Fruit fly (Drosophila melanogaster) whole organism, embryonic: Measurements from ENCODE around the gene Polr1C.

Experiments
- Adf1 ChIP-seq: fragments of 200-800 bp; sonication (Bioruptor generic); IDR thresholded peaks from 2 replicates; pipeline ENCODE4 v1.3.6; 2022; ENCODE audit warnings: missing biosample characterization, missing genetic modification characterization
- Antp ChIP-seq: fragments of 200-800 bp; sonication (Bioruptor generic); optimal IDR thresholded peaks from 3 replicates; lab custom pipeline; 2016; ENCODE audit warnings: missing biosample characterization, missing genetic modification characterization
- Asciz ChIP-seq: fragments of 200-800 bp; sonication (Bioruptor generic); optimal IDR thresholded peaks from 2 replicates; lab custom pipeline; 2017; ENCODE audit warnings: missing biosample characterization, mild to moderate bottlenecking, missing genetic modification characterization, missing genetic modification reagents
- Atf-2 ChIP-seq: fragments of 200-800 bp; sonication (Bioruptor generic); optimal IDR thresholded peaks from 2 replicates; lab custom pipeline; 2016; ENCODE audit warnings: missing biosample characterization, missing genetic modification characterization
- Blimp-1 ChIP-seq: fragments of 200-800 bp; sonication (Bioruptor generic); optimal IDR thresholded peaks from 3 replicates; lab custom pipeline; 2018; ENCODE audit warnings: missing biosample characterization, missing genetic modification characterization, mild to moderate bottlenecking, moderate library complexity, missing genetic modification reagents
- CG10147 ChIP-seq: fragments of 200-800 bp; sonication (Bioruptor generic); optimal IDR thresholded peaks from 2 replicates; lab custom pipeline; 2019; ENCODE audit warnings: missing biosample characterization, mild to moderate bottlenecking, missing genetic modification characterization, moderate library complexity
- CG10267 ChIP-seq: fragments of 200-800 bp; sonication (Bioruptor generic); optimal IDR thresholded peaks from 2 replicates; lab custom pipeline; 2018; ENCODE audit warnings: missing biosample characterization, mild to moderate bottlenecking, missing genetic modification characterization, moderate library complexity
- CG15269 ChIP-seq: fragments of 200-800 bp; sonication (Bioruptor generic); optimal IDR thresholded peaks from 2 replicates; lab custom pipeline; 2018; ENCODE audit warnings: missing biosample characterization, mild to moderate bottlenecking, missing genetic modification characterization, moderate library complexity
- CG17912 ChIP-seq: fragments of 200-800 bp; sonication (Bioruptor generic); optimal IDR thresholded peaks from 2 replicates; lab custom pipeline; 2018; ENCODE audit warnings: missing biosample characterization, mild to moderate bottlenecking, missing genetic modification characterization
- CG1792 ChIP-seq: fragments of 200-800 bp; sonication (Bioruptor generic); optimal IDR thresholded peaks from 2 replicates; lab custom pipeline; 2016; ENCODE audit warnings: missing biosample characterization, missing genetic modification characterization
- CG18599 ChIP-seq: fragments of 200-800 bp; sonication (Bioruptor generic); optimal IDR thresholded peaks from 3 replicates; lab custom pipeline; 2017; ENCODE audit warnings: missing biosample characterization, missing genetic modification characterization, mild to moderate bottlenecking, moderate library complexity, missing genetic modification reagents
- CG2129 ChIP-seq: fragments of 200-800 bp; sonication (Bioruptor generic); IDR thresholded peaks from 2 replicates; pipeline ENCODE4 v1.3.6; 2022; ENCODE audit warnings: missing biosample characterization, missing genetic modification characterization; ENCODE audit not compliant: partially characterized antibody
- CG30020 ChIP-seq: fragments of 200-800 bp; optimal IDR thresholded peaks from 2 replicates; lab custom pipeline; 2019; ENCODE audit warnings: missing biosample characterization, mild to moderate bottlenecking, missing genetic modification characterization, moderate library complexity
- CG33213 ChIP-seq: fragments of 200-800 bp; sonication (Bioruptor generic); optimal IDR thresholded peaks from 3 replicates; lab custom pipeline; 2016; ENCODE audit warnings: missing biosample characterization, missing genetic modification characterization
- CG7372 ChIP-seq: fragments of 200-800 bp; sonication (Bioruptor generic); IDR thresholded peaks from 2 replicates; pipeline ENCODE4 v1.3.6; 2022; ENCODE audit warnings: missing biosample characterization, missing genetic modification characterization
- CG7928 ChIP-seq: fragments of 200-800 bp; sonication (Bioruptor generic); optimal IDR thresholded peaks from 2 replicates; lab custom pipeline; 2017; ENCODE audit warnings: missing biosample characterization, mild to moderate bottlenecking, missing genetic modification characterization
- CG7987 ChIP-seq: fragments of 200-800 bp; sonication (Bioruptor generic); optimal IDR thresholded peaks from 2 replicates; lab custom pipeline; 2018; ENCODE audit warnings: missing biosample characterization, mild to moderate bottlenecking, missing genetic modification characterization, moderate library complexity
- CG8765 ChIP-seq: fragments of 200-800 bp; sonication (Bioruptor generic); IDR thresholded peaks from 2 replicates; pipeline ENCODE4 v1.3.6; 2022; ENCODE audit warnings: missing biosample characterization, missing genetic modification characterization
- CG9797 ChIP-seq: fragments of 200-800 bp; sonication (Bioruptor generic); optimal IDR thresholded peaks from 3 replicates; lab custom pipeline; 2018; ENCODE audit warnings: missing biosample characterization, mild to moderate bottlenecking, missing genetic modification characterization
- CHES-1-like ChIP-seq: fragments of 200-800 bp; sonication (Bioruptor generic); optimal IDR thresholded peaks from 2 replicates; lab custom pipeline; 2016; ENCODE audit warnings: missing biosample characterization, missing genetic modification characterization
- Dip3 ChIP-seq: fragments of 200-800 bp; sonication (Bioruptor generic); optimal IDR thresholded peaks from 3 replicates; lab custom pipeline; 2016; ENCODE audit warnings: missing biosample characterization, missing genetic modification characterization
- Fer1 ChIP-seq: fragments of 200-800 bp; sonication (Bioruptor generic); optimal IDR thresholded peaks from 2 replicates; lab custom pipeline; 2017; ENCODE audit warnings: missing biosample characterization, mild to moderate bottlenecking, missing genetic modification characterization
- MBD-R2 ChIP-seq: fragments of 200-800 bp; sonication (Bioruptor generic); IDR thresholded peaks from 2 replicates; pipeline ENCODE4 v1.3.6; 2022; ENCODE audit warnings: missing biosample characterization, missing genetic modification characterization
- Mes4 ChIP-seq: fragments of 200-800 bp; sonication (Bioruptor generic); optimal IDR thresholded peaks from 2 replicates; lab custom pipeline; 2016; ENCODE audit warnings: missing biosample characterization, missing genetic modification characterization
- Rx ChIP-seq: fragments of 200-800 bp; sonication (Bioruptor generic); IDR thresholded peaks from 2 replicates; pipeline ENCODE4 v1.3.6; 2022; ENCODE audit warnings: missing biosample characterization, missing genetic modification characterization
- Sox100B ChIP-seq: fragments of 200-800 bp; sonication (Bioruptor generic); optimal IDR thresholded peaks from 3 replicates; lab custom pipeline; 2018; ENCODE audit warnings: missing biosample characterization, mild to moderate bottlenecking, missing genetic modification characterization
- Sry-β ChIP-seq: fragments of 200-800 bp; sonication (Bioruptor generic); optimal IDR thresholded peaks from 2 replicates; lab custom pipeline; 2018; ENCODE audit warnings: missing biosample characterization, mild to moderate bottlenecking, missing genetic modification characterization, moderate library complexity
- Usf ChIP-seq: fragments of 200-800 bp; sonication (Bioruptor generic); optimal IDR thresholded peaks from 2 replicates; lab custom pipeline; 2017; ENCODE audit warnings: missing genotype, missing biosample characterization, missing genetic modification characterization
- al ChIP-seq: fragments of 200-800 bp; sonication (Bioruptor generic); IDR thresholded peaks from 2 replicates; pipeline ENCODE4 v1.3.6; 2022; ENCODE audit warnings: missing biosample characterization, missing genetic modification characterization
- amos ChIP-seq: fragments of 200-800 bp; sonication (Bioruptor generic); IDR thresholded peaks from 2 replicates; pipeline ENCODE4 v1.3.6; 2022; ENCODE audit warnings: missing biosample characterization, missing genetic modification characterization; ENCODE audit not compliant: partially characterized antibody
- bbx ChIP-seq: fragments of 200-800 bp; sonication (Bioruptor generic); IDR thresholded peaks from 2 replicates; pipeline ENCODE4 v1.3.6; 2022; ENCODE audit warnings: missing biosample characterization, missing genetic modification characterization; ENCODE audit not compliant: partially characterized antibody
- dpn ChIP-seq, 2 experiments: fragments of 200-800 bp; sonication (Bioruptor generic); optimal IDR thresholded peaks; 3 replicates each; lab custom pipeline; 2016; ENCODE audit warnings: missing biosample characterization in 2 of 2, missing genetic modification characterization in 2 of 2
- dysf ChIP-seq: fragments of 200-800 bp; sonication (Bioruptor generic); IDR thresholded peaks from 3 replicates; pipeline ENCODE4 v1.3.6; 2022; ENCODE audit warnings: missing biosample characterization, missing genetic modification characterization
- gfzf ChIP-seq: fragments of 200-800 bp; sonication (Bioruptor generic); optimal IDR thresholded peaks from 2 replicates; lab custom pipeline; 2016; ENCODE audit warnings: missing biosample characterization, mild to moderate bottlenecking, missing genetic modification characterization, moderate library complexity
- gro ChIP-seq: fragments of 200-800 bp; sonication (Bioruptor generic); optimal IDR thresholded peaks from 2 replicates; lab custom pipeline; 2016; ENCODE audit warnings: missing biosample characterization, missing genetic modification characterization
- hb ChIP-seq: fragments of 200-800 bp; sonication (Bioruptor generic); IDR thresholded peaks from 3 replicates; pipeline ENCODE4 v1.3.6; 2022; ENCODE audit warnings: missing biosample characterization, missing genetic modification characterization; ENCODE audit not compliant: partially characterized antibody
- inv ChIP-seq: fragments of 200-800 bp; sonication (Bioruptor generic); IDR thresholded peaks from 2 replicates; pipeline ENCODE4 v1.3.6; 2022; ENCODE audit warnings: missing biosample characterization, missing genetic modification characterization; ENCODE audit not compliant: partially characterized antibody
- lab ChIP-seq: fragments of 200-800 bp; sonication (Bioruptor generic); optimal IDR thresholded peaks from 3 replicates; lab custom pipeline; 2017; ENCODE audit warnings: missing biosample characterization, missing genetic modification characterization, mild to moderate bottlenecking, moderate library complexity, missing genetic modification reagents
- mld ChIP-seq: fragments of 200-800 bp; sonication (Bioruptor generic); IDR thresholded peaks from 3 replicates; pipeline ENCODE4 v1.3.6; 2022; ENCODE audit warnings: missing biosample characterization, missing genetic modification characterization; ENCODE audit not compliant: partially characterized antibody
- nmo ChIP-seq: fragments of 200-800 bp; sonication (Bioruptor generic); optimal IDR thresholded peaks from 2 replicates; lab custom pipeline; 2018; ENCODE audit warnings: missing biosample characterization, mild to moderate bottlenecking, missing genetic modification characterization, moderate library complexity
- pho ChIP-seq: fragments of 200-800 bp; sonication (Bioruptor generic); optimal IDR thresholded peaks from 2 replicates; lab custom pipeline; 2016; ENCODE audit warnings: missing biosample characterization, missing genetic modification characterization
- pzg ChIP-seq: fragments of 200-800 bp; sonication (Bioruptor generic); optimal IDR thresholded peaks from 3 replicates; lab custom pipeline; 2018; ENCODE audit warnings: missing biosample characterization, mild to moderate bottlenecking, missing genetic modification characterization, moderate library complexity
- sim ChIP-seq: fragments of 200-800 bp; sonication (Bioruptor generic); IDR thresholded peaks from 2 replicates; pipeline ENCODE4 v1.3.6; 2022; ENCODE audit warnings: missing biosample characterization, missing genetic modification characterization
- slbo ChIP-seq: fragments of 200-800 bp; sonication (Bioruptor generic); IDR thresholded peaks from 2 replicates; pipeline ENCODE4 v1.3.6; 2022; ENCODE audit warnings: missing biosample characterization, missing genetic modification characterization
- toy ChIP-seq: fragments of 200-800 bp; sonication (Bioruptor generic); IDR thresholded peaks from 2 replicates; pipeline ENCODE4 v1.3.6; 2022; ENCODE audit warnings: missing biosample characterization, missing genetic modification characterization
- trem ChIP-seq: fragments of 200-800 bp; optimal IDR thresholded peaks from 3 replicates; lab custom pipeline; 2019; ENCODE audit warnings: missing biosample characterization, mild to moderate bottlenecking, missing genetic modification characterization, moderate library complexity
- yki ChIP-seq: fragments of >200 bp; optimal IDR thresholded peaks from 3 replicates; lab custom pipeline; 2018
- zen ChIP-seq: fragments of 200-800 bp; sonication (Bioruptor generic); optimal IDR thresholded peaks from 3 replicates; lab custom pipeline; 2018; ENCODE audit warnings: missing biosample characterization, mild to moderate bottlenecking, missing genetic modification characterization, moderate library complexity

Polr1C gene

dm6 chr2L:5009306-5010030 is 40.7 kb downstream of the Polr1C start, which contains the start of gene Rtnl1 (continued):
- peak; percentile 84; the same call in 2 of the 3 replicates for TF ChIP-seq mld (GFP tag; lab: Robert Waterston, UW)
- peak; percentile 76 for TF ChIP-seq nmo (GFP tag; lab: Kevin White, UChicago)
- TF ChIP-seq al, result peak; percentile 37; the same call in 1 of the 2 replicates
- peak; percentile 99 for TF ChIP-seq pzg (GFP tag; lab: Kevin White, UChicago)
- TF ChIP-seq Atf-2 (GFP tag; lab: Kevin White, UChicago), result peak; percentile 9
- TF ChIP-seq inv (GFP tag; lab: Robert Waterston, UW), result peak; percentile 85
- TF ChIP-seq CG7372 (GFP tag; lab: Robert Waterston, UW), result no peak
- TF ChIP-seq CG10267 (tag; lab: Kevin White, UChicago), result peak; percentile 65
- no peak for TF ChIP-seq CG15269
- peak; percentile 28 for TF ChIP-seq Fer1 (GFP tag; lab: Kevin White, UChicago)
- TF ChIP-seq CG30020 (tag; lab: Kevin White, UChicago), result peak; percentile 22
- no peak for TF ChIP-seq Sox100B
- 0 out of 3 replicates have a peak, but pooled peaks have one; percentile 12 for TF ChIP-seq dysf (GFP tag; lab: Robert Waterston, UW)
- peak; percentile 80 for TF ChIP-seq MBD-R2 (GFP tag; lab: Robert Waterston, UW)
- peak; percentile 80 for TF ChIP-seq CG9797 (GFP tag; lab: Kevin White, UChicago)
- no peak for TF ChIP-seq toy (GFP tag; lab: Robert Waterston, UW)
- TF ChIP-seq CHES-1-like (GFP tag; lab: Kevin White, UChicago), result peak; percentile 78
- peak; percentile 27 for TF ChIP-seq CG10147 (GFP tag; lab: Kevin White, UChicago)
- no peak for TF ChIP-seq sim (GFP tag; lab: Robert Waterston, UW)
- TF ChIP-seq Mes4 (GFP tag; lab: Kevin White, UChicago), result no peak
- peak; percentile 31; the same call in 1 of the 2 replicates for TF ChIP-seq Adf1 (GFP tag; lab: Robert Waterston, UW)
- peak; percentile 99 for TF ChIP-seq gfzf (GFP tag; lab: Kevin White, UChicago)
- no peak; the same call in 1 of the 2 replicates for TF ChIP-seq CG8765
- peak; percentile 88 for TF ChIP-seq Asciz
- peak; percentile 81 for TF ChIP-seq Sry-β (GFP tag; lab: Kevin White, UChicago)
- peak; percentile 9 for TF ChIP-seq zen (tag; lab: Kevin White, UChicago)
- peak; percentile 90 for TF ChIP-seq bbx (GFP tag; lab: Robert Waterston, UW)
- no peak for TF ChIP-seq Blimp-1 (GFP tag; lab: Kevin White, UChicago)
- TF ChIP-seq Dip3, result peak; percentile 11
- peak; percentile 10 for TF ChIP-seq CG1792 (GFP tag; lab: Kevin White, UChicago)
- peak; percentile 79 for TF ChIP-seq hb (GFP tag; lab: Robert Waterston, UW)
- peak; percentile 35 for TF ChIP-seq Antp (GFP tag; lab: Kevin White, UChicago)
- TF ChIP-seq CG7928 (GFP tag; lab: Kevin White, UChicago), result peak; percentile 49
- no peak for TF ChIP-seq Usf (GFP tag; lab: Kevin White, UChicago)
- peak; percentile 42 to 52 for TF ChIP-seq dpn (GFP tag; optimal IDR thresholded peaks at IDR 0.05; lab: Kevin White, UChicago)
- peak; percentile 81 for TF ChIP-seq trem (tag; lab: Kevin White, UChicago)
- peak; percentile 49 for TF ChIP-seq pho (GFP tag; lab: Kevin White, UChicago)
- TF ChIP-seq gro (GFP tag; lab: Kevin White, UChicago), result peak; percentile 84
- TF ChIP-seq CG18599 (GFP tag; lab: Kevin White, UChicago), result peak; percentile 30
- no peak for TF ChIP-seq Rx (GFP tag; lab: Robert Waterston, UW)
- no peak for TF ChIP-seq CG17912 (GFP tag; lab: Kevin White, UChicago)
- TF ChIP-seq CG7987 (GFP tag; lab: Kevin White, UChicago), result peak; percentile 56
- TF ChIP-seq yki (lab: Kevin White, UChicago), result no peak
- peak; percentile 80 for TF ChIP-seq CG2129 (GFP tag; lab: Robert Waterston, UW)
- TF ChIP-seq lab (GFP tag; lab: Kevin White, UChicago), result no peak
- peak; percentile 51; the same call in 1 of the 2 replicates for TF ChIP-seq slbo (GFP tag; lab: Robert Waterston, UW)
- peak; percentile 87 for TF ChIP-seq CG33213 (GFP tag; lab: Kevin White, UChicago)
- peak; percentile 96 for TF ChIP-seq amos (GFP tag; lab: Robert Waterston, UW)
